Worm (Caenorhabditis elegans) whole organism, early embryonic: Measurements from ENCODE around the gene ZK616.3.

Source experiments
- F13C5.2 ChIP-seq: sonication (generic microtip); optimal IDR thresholded peaks from 2 replicates; lab custom pipeline; 2017; ENCODE audit warnings: mild to moderate bottlenecking, missing genetic modification characterization, inconsistent platforms, missing compliant biosample characterization
- ama-1 ChIP-seq: fragments of 150-350 bp; optimal IDR thresholded peaks from 2 replicates; lab custom pipeline; 2014
- hmbx-1 ChIP-seq: sonication (generic microtip); optimal IDR thresholded peaks from 2 replicates; lab custom pipeline; 2016; ENCODE audit warnings: mild to moderate bottlenecking, missing genetic modification characterization, missing compliant biosample characterization
- pes-1 ChIP-seq: fragments of 200-800 bp; sonication (Bioruptor generic); IDR thresholded peaks from 2 replicates; pipeline ENCODE4 v1.3.6; 2022; ENCODE audit warnings: missing genetic modification reagents, missing genetic modification characterization, missing compliant biosample characterization

- TF ChIP-seq hmbx-1 (tag; lab: Kevin White, UChicago) (no peak), F13C5.2 (tag; lab: Kevin White, UChicago) (no peak), pes-1 (GFP tag; lab: Robert Waterston, UW) (no peak), ama-1 (lab: Kevin White, UChicago) (no peak)
Observed at ce11 chrIV:5419122-5419521, 22.3 kb downstream of the ZK616.3 start, which contains the start of gene ehn-3.
